Worm (Caenorhabditis elegans) whole organism, midembryonic: Measurements from ENCODE around the gene T05C1.3.

Experiments
- T22C8.4 ChIP-seq: fragments of 200-800 bp; sonication (Bioruptor generic); IDR thresholded peaks from 2 replicates; pipeline ENCODE4 v1.3.6; 2022; ENCODE audit warnings: missing genetic modification characterization, missing compliant biosample characterization
- cog-1 ChIP-seq: sonication (generic microtip); optimal IDR thresholded peaks from 2 replicates; lab custom pipeline; 2016; ENCODE audit warnings: missing genetic modification characterization, missing compliant biosample characterization
- flt-1 ChIP-seq: fragments of 200-800 bp; sonication (Bioruptor generic); IDR thresholded peaks from 2 replicates; pipeline ENCODE4 v1.3.6; 2022; ENCODE audit warnings: missing genetic modification characterization, missing compliant biosample characterization
- klf-2 ChIP-seq: fragments of 200-800 bp; sonication (Bioruptor generic); conservative IDR thresholded peaks from 2 replicates; pipeline ENCODE4 v1.3.6; 2022; ENCODE audit warnings: missing genetic modification reagents, missing genetic modification characterization, missing compliant biosample characterization
- med-1 ChIP-seq: sonication (generic microtip); optimal IDR thresholded peaks from 2 replicates; lab custom pipeline; 2017; ENCODE audit warnings: missing genetic modification characterization, mild to moderate bottlenecking, missing compliant biosample characterization, antibody characterized with exemption, missing genetic modification reagents; ENCODE audit not compliant: insufficient read depth
- ref-1 ChIP-seq: fragments of 200-800 bp; sonication (Bioruptor generic); conservative IDR thresholded peaks from 2 replicates; pipeline ENCODE4 v1.3.6; 2022; ENCODE audit warnings: missing genetic modification reagents, missing genetic modification characterization, missing compliant biosample characterization
- tab-1 ChIP-seq: fragments of 200-800 bp; sonication (Bioruptor generic); IDR thresholded peaks from 2 replicates; pipeline ENCODE4 v1.3.6; 2022; ENCODE audit warnings: missing genetic modification characterization, missing compliant biosample characterization
- ztf-23 ChIP-seq: fragments of 200-800 bp; sonication (Bioruptor generic); IDR thresholded peaks from 2 replicates; pipeline ENCODE4 v1.3.6; 2022; ENCODE audit warnings: missing genetic modification reagents, missing genetic modification characterization, missing compliant biosample characterization
- ztf-29 ChIP-seq: fragments of 200-800 bp; sonication (Bioruptor generic); IDR thresholded peaks from 2 replicates; pipeline ENCODE4 v1.3.6; 2022; ENCODE audit warnings: missing genetic modification reagents, missing genetic modification characterization, missing compliant biosample characterization

T05C1.3 gene

ce11 chrII:4516291-4516690 lies 27.1 kb upstream of the T05C1.3 start:
- TF ChIP-seq ztf-29 (GFP tag; lab: Robert Waterston, UW) (no peak), klf-2 (GFP tag; lab: Robert Waterston, UW) (no peak), flt-1 (GFP tag; lab: Robert Waterston, UW) (0 out of 2 replicates have a peak, but pooled peaks have one; percentile 13)

ce11 chrII:4511911-4512310 lies 22.7 kb upstream of the T05C1.3 start, which contains the start of gene cyp-23A1:
Gene cyp-23A1, plus strand, starts transcription at chrII:4512211.
- TF ChIP-seq cog-1 (tag; lab: Kevin White, UChicago) (no peak), tab-1 (GFP tag; lab: Robert Waterston, UW) (no peak), flt-1 (GFP tag; lab: Robert Waterston, UW) (no peak), med-1 (GFP tag; lab: Kevin White, UChicago) (no peak), ztf-29 (GFP tag; lab: Robert Waterston, UW) (no peak)

- TF ChIP-seq ref-1 (GFP tag; lab: Robert Waterston, UW) = no peak
- no peak for TF ChIP-seq klf-2 (GFP tag; lab: Robert Waterston, UW)
- no peak for TF ChIP-seq tab-1 (GFP tag; lab: Robert Waterston, UW)
- TF ChIP-seq ztf-29 (GFP tag; lab: Robert Waterston, UW) = no peak
- no peak for TF ChIP-seq cog-1 (tag; lab: Kevin White, UChicago)
Measured at ce11 chrII:4510684-4511083, 21.5 kb upstream of the T05C1.3 start.

- TF ChIP-seq flt-1 (GFP tag; lab: Robert Waterston, UW) (no peak), med-1 (GFP tag; lab: Kevin White, UChicago) (no peak), ztf-29 (GFP tag; lab: Robert Waterston, UW) (no peak), ztf-23 (GFP tag; lab: Robert Waterston, UW) (no peak), klf-2 (GFP tag; lab: Robert Waterston, UW) (no peak), tab-1 (GFP tag; lab: Robert Waterston, UW) (no peak), cog-1 (tag; lab: Kevin White, UChicago) (no peak), T22C8.4 (GFP tag; lab: Robert Waterston, UW) (no peak), ref-1 (GFP tag; lab: Robert Waterston, UW) (no peak)
Measured at ce11 chrII:4507669-4508068, 18.5 kb upstream of the T05C1.3 start.

- TF ChIP-seq cog-1 (tag; lab: Kevin White, UChicago) (no peak), med-1 (GFP tag; lab: Kevin White, UChicago) (no peak), T22C8.4 (GFP tag; lab: Robert Waterston, UW) (no peak)
Measured at ce11 chrII:4506552-4507291, 17.5 kb upstream of the T05C1.3 start.

ce11 chrII:4505097-4505626 lies 16.0 kb upstream of the T05C1.3 start, which contains the start of gene camt-1:
Gene camt-1, minus strand, starts transcription at chrII:4505147.
- TF ChIP-seq med-1 (GFP tag; lab: Kevin White, UChicago) (no peak), tab-1 (GFP tag; lab: Robert Waterston, UW) (no peak), ztf-29 (GFP tag; lab: Robert Waterston, UW) (no peak), klf-2 (GFP tag; lab: Robert Waterston, UW) (no peak)

- TF ChIP-seq ztf-29 (GFP tag; lab: Robert Waterston, UW) (no peak), tab-1 (GFP tag; lab: Robert Waterston, UW) (no peak), ref-1 (GFP tag; lab: Robert Waterston, UW) (no peak), cog-1 (tag; lab: Kevin White, UChicago) (no peak), flt-1 (GFP tag; lab: Robert Waterston, UW) (no peak), T22C8.4 (GFP tag; lab: Robert Waterston, UW) (no peak), ztf-23 (GFP tag; lab: Robert Waterston, UW) (no peak), klf-2 (GFP tag; lab: Robert Waterston, UW) (no peak), med-1 (GFP tag; lab: Kevin White, UChicago) (no peak)
Measured at ce11 chrII:4495844-4496243, 6.7 kb upstream of the T05C1.3 start.

ce11 chrII:4494532-4494931 lies 5.3 kb upstream of the T05C1.3 start:
- TF ChIP-seq med-1 (GFP tag; lab: Kevin White, UChicago) (no peak), tab-1 (GFP tag; lab: Robert Waterston, UW) (no peak), ztf-29 (GFP tag; lab: Robert Waterston, UW) (no peak), T22C8.4 (GFP tag; lab: Robert Waterston, UW) (no peak), klf-2 (GFP tag; lab: Robert Waterston, UW) (no peak), cog-1 (tag; lab: Kevin White, UChicago) (no peak), ztf-23 (GFP tag; lab: Robert Waterston, UW) (no peak), ref-1 (GFP tag; lab: Robert Waterston, UW) (no peak), flt-1 (GFP tag; lab: Robert Waterston, UW) (no peak)

ce11 chrII:4490729-4491128 lies 1.5 kb upstream of the T05C1.3 start, which contains the start of gene T05C1.5:
Gene T05C1.5, minus strand, starts transcription at chrII:4490829.
- TF ChIP-seq ref-1 (GFP tag; lab: Robert Waterston, UW) = no peak
- TF ChIP-seq klf-2 (GFP tag; lab: Robert Waterston, UW) = no peak
- no peak for TF ChIP-seq tab-1 (GFP tag; lab: Robert Waterston, UW)
- no peak for TF ChIP-seq T22C8.4 (GFP tag; lab: Robert Waterston, UW)
- TF ChIP-seq ztf-23 (GFP tag; lab: Robert Waterston, UW) = no peak
- TF ChIP-seq flt-1 (GFP tag; lab: Robert Waterston, UW) = no peak
